Worm (Caenorhabditis elegans) whole organism, early embryonic: ENCODE data around the gene syx-2.
"Not testable (repeated sequence)": the region's sequence is repeated elsewhere in the genome, so short reads cannot be mapped to it uniquely, and the experiment has no call there.

Experiments used
- B0310.2 ChIP-seq: sonication (generic microtip); optimal IDR thresholded peaks from 2 replicates; lab custom pipeline; 2016; ENCODE audit warnings: mild to moderate bottlenecking, missing genetic modification characterization, missing compliant biosample characterization
- F13C5.2 ChIP-seq: sonication (generic microtip); optimal IDR thresholded peaks from 2 replicates; lab custom pipeline; 2017; ENCODE audit warnings: mild to moderate bottlenecking, missing genetic modification characterization, inconsistent platforms, missing compliant biosample characterization
- aly-1 ChIP-seq: sonication (generic microtip); optimal IDR thresholded peaks from 2 replicates; lab custom pipeline; 2016; ENCODE audit warnings: missing genetic modification characterization, missing compliant biosample characterization
- ama-1 ChIP-seq: fragments of 150-350 bp; optimal IDR thresholded peaks from 2 replicates; lab custom pipeline; 2014
- ceh-13 ChIP-seq: fragments of 200-800 bp; sonication (Bioruptor generic); optimal IDR thresholded peaks from 2 replicates; lab custom pipeline; 2018; ENCODE audit warnings: mild to moderate bottlenecking, missing genetic modification characterization, missing compliant biosample characterization
- ceh-36 ChIP-seq: sonication (generic microtip); optimal IDR thresholded peaks from 2 replicates; lab custom pipeline; 2016; ENCODE audit warnings: missing genetic modification characterization, inconsistent platforms, missing compliant biosample characterization
- ets-7 ChIP-seq: sonication (generic microtip); optimal IDR thresholded peaks from 2 replicates; lab custom pipeline; 2016; ENCODE audit warnings: missing genotype, missing genetic modification characterization, missing compliant biosample characterization
- flt-1 ChIP-seq: fragments of 200-800 bp; sonication (Bioruptor generic); IDR thresholded peaks from 2 replicates; pipeline ENCODE4 v1.3.6; 2022; ENCODE audit warnings: missing genetic modification characterization, missing compliant biosample characterization
- hmbx-1 ChIP-seq: sonication (generic microtip); optimal IDR thresholded peaks from 2 replicates; lab custom pipeline; 2016; ENCODE audit warnings: mild to moderate bottlenecking, missing genetic modification characterization, missing compliant biosample characterization
- hmg-4 ChIP-seq: fragments of 200-800 bp; sonication (Bioruptor generic); optimal IDR thresholded peaks from 2 replicates; lab custom pipeline; 2018; ENCODE audit warnings: mild to moderate bottlenecking, missing genetic modification characterization, missing compliant biosample characterization
- hnd-1 ChIP-seq: sonication (generic microtip); optimal IDR thresholded peaks from 2 replicates; lab custom pipeline; 2016; ENCODE audit warnings: missing genetic modification characterization, missing compliant biosample characterization
- pes-1 ChIP-seq: fragments of 200-800 bp; sonication (Bioruptor generic); IDR thresholded peaks from 2 replicates; pipeline ENCODE4 v1.3.6; 2022; ENCODE audit warnings: missing genetic modification reagents, missing genetic modification characterization, missing compliant biosample characterization
- scrt-1 ChIP-seq: fragments of 200-800 bp; sonication (Bioruptor generic); IDR thresholded peaks from 2 replicates; pipeline ENCODE4 v1.3.6; 2022; ENCODE audit warnings: missing genetic modification characterization, missing compliant biosample characterization
- sea-1 ChIP-seq: fragments of 200-800 bp; sonication (Bioruptor generic); conservative IDR thresholded peaks from 2 replicates; pipeline ENCODE4 v1.3.6; 2022; ENCODE audit warnings: missing genetic modification characterization, missing compliant biosample characterization
- tbx-11 ChIP-seq: fragments of 200-800 bp; sonication (Bioruptor generic); IDR thresholded peaks from 2 replicates; pipeline ENCODE4 v1.3.6; 2022; ENCODE audit warnings: missing genetic modification characterization, missing compliant biosample characterization
- tbx-37 ChIP-seq: fragments of 200-800 bp; sonication (Bioruptor generic); conservative IDR thresholded peaks from 2 replicates; pipeline ENCODE4 v1.3.6; 2022; ENCODE audit warnings: missing genetic modification reagents, missing genetic modification characterization, missing compliant biosample characterization
- tra-4 ChIP-seq: sonication (generic microtip); optimal IDR thresholded peaks from 2 replicates; lab custom pipeline; 2017; ENCODE audit warnings: missing genetic modification characterization, missing compliant biosample characterization

The syx-2 gene

DNA sequence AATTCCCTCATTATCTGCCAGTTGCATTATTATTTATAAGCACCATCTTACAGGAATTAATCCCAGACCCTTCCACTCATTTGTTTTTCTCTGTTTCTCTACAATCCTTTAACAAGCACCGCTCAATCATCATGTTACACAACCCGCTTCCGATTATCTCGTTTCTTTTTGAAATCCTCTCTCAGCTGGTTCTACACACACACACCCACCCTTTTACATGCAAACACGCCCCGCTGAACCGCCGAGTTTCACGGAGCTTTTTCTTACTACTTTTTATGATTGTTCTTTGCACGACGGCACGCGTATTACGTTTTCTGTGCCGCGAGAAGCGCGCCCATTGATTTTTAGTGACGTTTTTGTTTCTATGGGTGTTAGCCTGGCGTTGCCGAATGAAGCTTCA, 13.8 kb downstream of the syx-2 start:
- no peak for TF ChIP-seq tbx-11
- no peak for TF ChIP-seq B0310.2 (tag; lab: Kevin White, UChicago)
- no peak for TF ChIP-seq F13C5.2 (tag; lab: Kevin White, UChicago)
- no peak for TF ChIP-seq pes-1 (GFP tag; lab: Robert Waterston, UW)
- TF ChIP-seq aly-1 (tag; lab: Kevin White, UChicago) = no peak
- no peak for TF ChIP-seq ceh-36 (tag; lab: Kevin White, UChicago)
- TF ChIP-seq hmg-4 (GFP tag; lab: Kevin White, UChicago) = no peak
- TF ChIP-seq sea-1 = no peak
- TF ChIP-seq ets-7 (tag; lab: Kevin White, UChicago) = no peak
- no peak for TF ChIP-seq tbx-37 (GFP tag; lab: Robert Waterston, UW)
- no peak for TF ChIP-seq ceh-13
- no peak for TF ChIP-seq tra-4
- TF ChIP-seq hmbx-1 = no peak
- TF ChIP-seq scrt-1 (GFP tag; lab: Robert Waterston, UW) = no peak
- TF ChIP-seq hnd-1 = no peak
- TF ChIP-seq ama-1 = no peak
- TF ChIP-seq flt-1 (GFP tag; lab: Robert Waterston, UW) = no peak

DNA sequence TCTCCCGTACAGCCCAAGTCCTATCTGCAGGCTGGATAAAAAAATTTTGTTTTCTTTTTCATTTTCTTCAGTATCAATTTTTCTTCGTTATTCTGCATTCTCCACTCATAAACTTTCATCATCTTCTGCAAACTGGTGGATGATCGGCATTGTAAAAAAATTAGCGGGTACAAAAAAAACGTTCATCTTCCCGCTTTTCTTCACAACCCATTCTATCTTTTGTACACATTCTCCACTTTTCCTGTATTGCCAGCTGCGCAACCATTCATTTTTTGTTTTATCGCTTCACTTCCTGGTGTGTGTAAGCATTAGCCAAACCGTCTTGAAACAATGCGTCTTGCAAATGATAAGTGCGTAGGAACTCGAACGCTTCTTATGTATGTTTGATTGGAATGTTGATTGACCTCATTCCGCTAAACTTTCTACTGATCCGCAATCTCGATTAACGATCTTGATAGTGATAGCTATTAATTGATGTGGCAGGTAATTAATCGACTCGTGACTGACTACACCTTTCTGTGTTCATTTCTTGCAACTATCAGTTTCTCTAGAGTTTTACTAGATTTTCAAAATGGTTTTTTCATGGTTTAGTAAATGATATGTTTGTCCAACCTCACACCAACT, 14.6 kb downstream of the syx-2 start:
- no peak for TF ChIP-seq hnd-1
- TF ChIP-seq scrt-1 (GFP tag; lab: Robert Waterston, UW) = no peak
- no peak for TF ChIP-seq ceh-36 (tag; lab: Kevin White, UChicago)
- no peak for TF ChIP-seq sea-1
- no peak for TF ChIP-seq tbx-37 (GFP tag; lab: Robert Waterston, UW)
- no peak for TF ChIP-seq ama-1
- TF ChIP-seq tbx-11 = no peak
- no peak for TF ChIP-seq tra-4
- TF ChIP-seq flt-1 (GFP tag; lab: Robert Waterston, UW) = no peak
- TF ChIP-seq pes-1 (GFP tag; lab: Robert Waterston, UW) = no peak
- no peak for TF ChIP-seq ceh-13

- no peak for TF ChIP-seq tbx-11
- no peak for TF ChIP-seq tbx-37 (GFP tag; lab: Robert Waterston, UW)
Measured at ce11 chrX:13975314-13975713, 15.4 kb downstream of the syx-2 start, which contains the start of gene F48F7.5. Gene F48F7.5 (plus strand): TSS chrX:13975653.

- peak; percentile 50 for TF ChIP-seq F13C5.2 (tag; lab: Kevin White, UChicago)
- TF ChIP-seq aly-1 (tag; lab: Kevin White, UChicago) = peak; percentile 60
- no peak for TF ChIP-seq tbx-11
- TF ChIP-seq pes-1 (GFP tag; lab: Robert Waterston, UW) = no peak
- no peak for TF ChIP-seq ama-1
- TF ChIP-seq hmg-4 (GFP tag; lab: Kevin White, UChicago) = peak; percentile 72
- TF ChIP-seq sea-1 = no peak
- TF ChIP-seq hnd-1 = no peak
- peak; percentile 40; the same call in 1 of the 2 replicates for TF ChIP-seq flt-1 (GFP tag; lab: Robert Waterston, UW)
Measured at ce11 chrX:13977439-13978118, 17.6 kb downstream of the syx-2 start, which contains the start of gene F48F7.6. Gene F48F7.6 (plus strand): TSS chrX:13977829.

DNA sequence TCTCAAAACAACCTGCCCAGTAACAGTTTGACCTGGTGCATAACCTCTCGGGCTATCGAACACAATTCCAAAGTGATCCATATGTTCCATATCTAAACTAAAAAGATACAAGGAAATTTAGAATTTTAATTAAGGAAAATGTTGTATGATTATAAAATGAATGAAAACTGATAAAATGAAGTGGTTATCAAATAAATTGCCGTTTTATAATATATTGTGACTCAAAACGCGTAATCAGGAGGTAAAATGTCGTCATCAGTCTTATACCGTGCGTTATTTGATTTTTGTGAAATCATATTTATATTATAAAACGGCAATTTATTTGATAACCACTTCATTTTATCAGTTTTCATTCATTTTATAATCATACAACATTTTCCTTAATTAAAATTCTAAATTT, 20.5 kb downstream of the syx-2 start, which contains the start of gene arrd-24:
Gene arrd-24 (minus strand): TSS at position 101 of the 400 bp plus-strand sequence.
- not testable (repeated sequence) for TF ChIP-seq ceh-13; ama-1; pes-1 (GFP tag; lab: Robert Waterston, UW)

ce11 chrX:13986307-13986706, 26.4 kb downstream of the syx-2 start, which contains the start of gene irld-24:
Gene irld-24 (plus strand): TSS chrX:13986607.
- no peak for TF ChIP-seq aly-1 (tag; lab: Kevin White, UChicago)
- no peak for TF ChIP-seq scrt-1 (GFP tag; lab: Robert Waterston, UW)
- TF ChIP-seq tbx-37 (GFP tag; lab: Robert Waterston, UW) = no peak
- TF ChIP-seq ama-1 = no peak
- TF ChIP-seq B0310.2 (tag; lab: Kevin White, UChicago) = no peak
- TF ChIP-seq ceh-36 (tag; lab: Kevin White, UChicago) = no peak
- no peak for TF ChIP-seq F13C5.2 (tag; lab: Kevin White, UChicago)
- TF ChIP-seq hnd-1 = no peak
- no peak for TF ChIP-seq ceh-13
- no peak for TF ChIP-seq tbx-11
- TF ChIP-seq flt-1 (GFP tag; lab: Robert Waterston, UW) = no peak
- no peak for TF ChIP-seq pes-1 (GFP tag; lab: Robert Waterston, UW)
- TF ChIP-seq tra-4 = no peak
- TF ChIP-seq hmg-4 (GFP tag; lab: Kevin White, UChicago) = no peak
- TF ChIP-seq hmbx-1 = no peak
- no peak for TF ChIP-seq ets-7 (tag; lab: Kevin White, UChicago)
- TF ChIP-seq sea-1 = no peak

- TF ChIP-seq pes-1 (GFP tag; lab: Robert Waterston, UW) = no peak
Measured at ce11 chrX:13990680-13991079, 30.7 kb downstream of the syx-2 start, which contains the start of gene C31E10.11. Gene C31E10.11 (minus strand): TSS chrX:13990780.

DNA sequence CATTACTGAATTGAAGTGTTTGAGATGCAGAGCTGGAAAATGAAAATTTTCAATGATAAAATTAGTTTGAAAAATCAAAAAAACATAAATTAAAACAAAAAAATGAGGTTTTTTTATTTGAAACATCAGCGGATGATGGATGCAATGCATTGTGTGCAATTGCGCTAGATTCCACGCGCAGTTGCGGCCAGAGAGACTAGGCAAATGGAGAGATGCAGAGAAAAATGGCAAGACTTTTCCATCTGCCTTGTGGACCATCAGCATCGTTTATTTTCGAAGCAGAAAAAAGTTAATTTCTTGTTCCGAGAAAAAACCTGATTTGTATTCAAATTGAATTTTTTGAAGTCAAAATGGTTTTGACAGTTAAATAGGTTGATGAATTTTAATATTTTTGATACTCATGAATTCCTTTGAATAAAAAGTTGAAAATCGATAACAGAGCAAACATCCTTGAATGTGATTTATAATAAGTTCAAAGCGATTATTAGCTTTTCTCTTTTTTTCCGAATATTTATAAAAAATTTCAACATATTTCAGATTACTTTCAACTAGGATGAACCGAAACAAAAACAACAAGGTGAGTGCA, 35.9 kb downstream of the syx-2 start, which contains the start of the genes C31E10.5 and C31E10.6:
Gene C31E10.5 (minus strand): TSS at position 32 of the 586 bp plus-strand sequence.
Gene C31E10.6 (plus strand): TSS at position 536 of the 586 bp plus-strand sequence.
- TF ChIP-seq hmbx-1 = no peak
- TF ChIP-seq scrt-1 (GFP tag; lab: Robert Waterston, UW) = 0 out of 2 replicates have a peak, but pooled peaks have one; percentile 34
- peak; percentile 66 for TF ChIP-seq F13C5.2 (tag; lab: Kevin White, UChicago)
- TF ChIP-seq aly-1 (tag; lab: Kevin White, UChicago) = no peak
- no peak for TF ChIP-seq sea-1
- 0 out of 2 replicates have a peak, but pooled peaks have one; percentile 9 for TF ChIP-seq tbx-37 (GFP tag; lab: Robert Waterston, UW)
